Fruit fly (Drosophila melanogaster) Kc167 (cell line): ENCODE data around the gene BRWD3.

ENCODE experiments used
- Myc ChIP-seq: fragments of >200 bp; optimal IDR thresholded peaks from 2 replicates; lab custom pipeline; 2017; ENCODE audit warnings: missing external identifiers
- Sin3A ChIP-seq: fragments of >200 bp; optimal IDR thresholded peaks from 2 replicates; lab custom pipeline; 2018; ENCODE audit warnings: missing external identifiers
- h ChIP-seq: fragments of >200 bp; optimal IDR thresholded peaks from 3 replicates; lab custom pipeline; 2018; ENCODE audit warnings: missing external identifiers
- insv ChIP-seq: fragments of >200 bp; optimal IDR thresholded peaks from 3 replicates; lab custom pipeline; 2018; ENCODE audit warnings: missing external identifiers
- psq ChIP-seq: fragments of >200 bp; optimal IDR thresholded peaks from 2 replicates; lab custom pipeline; 2017; ENCODE audit warnings: missing external identifiers
- ttk ChIP-seq: sonication (Bioruptor generic); optimal IDR thresholded peaks from 2 replicates; lab custom pipeline; 2017; ENCODE audit warnings: missing external identifiers

The BRWD3 gene

dm6 chr3R:24318217-24319082 lies at the start of gene BRWD3, which contains the start of gene Nab2:
Gene BRWD3 (plus strand): TSS chr3R:24319000.
Gene Nab2 (minus strand): TSS chr3R:24318419.
- TF ChIP-seq Myc (lab: Kevin White, UChicago) (no peak), psq (lab: Kevin White, UChicago) (no peak), h (no peak), Sin3A (lab: Kevin White, UChicago) (no peak), ttk (lab: Kevin White, UChicago) (no peak), insv (lab: Kevin White, UChicago) (no peak)

dm6 chr3R:24270034-24270433 lies 48.8 kb upstream of the BRWD3 start:
- TF ChIP-seq psq (lab: Kevin White, UChicago) (no peak), h (no peak), insv (lab: Kevin White, UChicago) (no peak), Sin3A (lab: Kevin White, UChicago) (no peak), Myc (lab: Kevin White, UChicago) (no peak), ttk (lab: Kevin White, UChicago) (no peak)

- TF ChIP-seq ttk (lab: Kevin White, UChicago) (no peak), Sin3A (lab: Kevin White, UChicago) (no peak), psq (lab: Kevin White, UChicago) (no peak), h (no peak), Myc (lab: Kevin White, UChicago) (no peak), insv (lab: Kevin White, UChicago) (no peak)
These were observed 48.2 kb upstream of the BRWD3 start for dm6 chr3R:24270578-24270977.

dm6 chr3R:24271071-24271470 lies 47.7 kb upstream of the BRWD3 start, which contains the start of gene jar:
Gene jar (minus strand): TSS chr3R:24271233.
- TF ChIP-seq psq (lab: Kevin White, UChicago) (no peak), Sin3A (lab: Kevin White, UChicago) (no peak), Myc (lab: Kevin White, UChicago) (no peak), ttk (lab: Kevin White, UChicago) (no peak), insv (lab: Kevin White, UChicago) (no peak), h (no peak)

- TF ChIP-seq ttk (lab: Kevin White, UChicago) (no peak), Myc (lab: Kevin White, UChicago) (no peak), h (no peak), Sin3A (lab: Kevin White, UChicago) (no peak), psq (lab: Kevin White, UChicago) (no peak)
These were observed 46.6 kb upstream of the BRWD3 start for dm6 chr3R:24272232-24272631.

- no peak for TF ChIP-seq Myc (lab: Kevin White, UChicago)
- TF ChIP-seq insv (lab: Kevin White, UChicago): no peak
- TF ChIP-seq Sin3A (lab: Kevin White, UChicago): no peak
- TF ChIP-seq ttk (lab: Kevin White, UChicago): no peak
- no peak for TF ChIP-seq h
- no peak for TF ChIP-seq psq (lab: Kevin White, UChicago)
These were observed 46.0 kb upstream of the BRWD3 start, which contains the start of gene Orct2 for dm6 chr3R:24272775-24273290. Gene Orct2 (plus strand): TSS chr3R:24273029.

- TF ChIP-seq ttk (lab: Kevin White, UChicago) (peak; percentile 99), psq (lab: Kevin White, UChicago) (no peak), insv (lab: Kevin White, UChicago) (no peak), Myc (lab: Kevin White, UChicago) (no peak)
These were observed 44.6 kb upstream of the BRWD3 start for dm6 chr3R:24274212-24274611.

- TF ChIP-seq ttk (lab: Kevin White, UChicago): no peak
- no peak for TF ChIP-seq h
- no peak for TF ChIP-seq psq (lab: Kevin White, UChicago)
- TF ChIP-seq Myc (lab: Kevin White, UChicago): no peak
- TF ChIP-seq Sin3A (lab: Kevin White, UChicago): no peak
- no peak for TF ChIP-seq insv (lab: Kevin White, UChicago)
These were observed 43.3 kb upstream of the BRWD3 start for dm6 chr3R:24275463-24275862.

- TF ChIP-seq psq (lab: Kevin White, UChicago) (no peak), Myc (lab: Kevin White, UChicago) (no peak), insv (lab: Kevin White, UChicago) (no peak), ttk (lab: Kevin White, UChicago) (no peak), h (no peak), Sin3A (lab: Kevin White, UChicago) (no peak)
These were observed 42.4 kb upstream of the BRWD3 start, which contains the start of gene Orct for dm6 chr3R:24276104-24277008. Gene Orct (plus strand): TSS chr3R:24276260.

dm6 chr3R:24278738-24279137 lies 40.1 kb upstream of the BRWD3 start:
- TF ChIP-seq h (no peak), psq (lab: Kevin White, UChicago) (no peak), Myc (lab: Kevin White, UChicago) (no peak), insv (lab: Kevin White, UChicago) (no peak), Sin3A (lab: Kevin White, UChicago) (no peak), ttk (lab: Kevin White, UChicago) (no peak)

- TF ChIP-seq h (no peak), Myc (lab: Kevin White, UChicago) (no peak), psq (lab: Kevin White, UChicago) (no peak), ttk (lab: Kevin White, UChicago) (no peak), Sin3A (lab: Kevin White, UChicago) (no peak), insv (lab: Kevin White, UChicago) (no peak)
These were observed 39.5 kb upstream of the BRWD3 start, which contains the start of gene shps for dm6 chr3R:24279291-24279690. Gene shps (plus strand): TSS chr3R:24279572.
